Fruit fly (Drosophila melanogaster): ENCODE results near the gene RpS27.
A peak's percentile ranks its signal among the peaks of the same experiment; 100 is the strongest.

The RpS27 gene

dm6 chr3R:25258628-25259240 is 11.4 kb upstream of the RpS27 start, which contains the start of gene CG11857 (continued):
- TF ChIP-seq achi (GFP tag; optimal IDR thresholded peaks at IDR 0.05) = peak; percentile 97
- no peak for TF ChIP-seq fd85E (GFP tag; optimal IDR thresholded peaks at IDR 0.05)
- no peak for TF ChIP-seq CG4318 (GFP tag; optimal IDR thresholded peaks at IDR 0.05)
- TF ChIP-seq vri (GFP tag; optimal IDR thresholded peaks at IDR 0.05) = peak; percentile 94
- peak; percentile 90 for TF ChIP-seq CG8119 (GFP tag; IDR thresholded peaks at IDR 0.05)
- peak; percentile 76 for TF ChIP-seq CG6854 (GFP tag; optimal IDR thresholded peaks at IDR 0.05)
- peak; percentile 82 for TF ChIP-seq Hr38 (GFP tag; optimal IDR thresholded peaks at IDR 0.05)
- peak; percentile 91 for TF ChIP-seq fd59A (GFP tag; optimal IDR thresholded peaks at IDR 0.05)
- peak; percentile 98 for TF ChIP-seq CG6163 (GFP tag; IDR thresholded peaks at IDR 0.05)
- peak; percentile 86 for TF ChIP-seq Blimp-1 (GFP tag; optimal IDR thresholded peaks at IDR 0.05)
- peak; percentile 98 for TF ChIP-seq Eip78C (GFP tag)
- peak; percentile 89 for TF ChIP-seq Lpt (GFP tag; optimal IDR thresholded peaks at IDR 0.05)
- peak; percentile 89 for TF ChIP-seq Eip93F (GFP tag; optimal IDR thresholded peaks at IDR 0.05)
- peak; percentile 98 for TF ChIP-seq CG10631 (GFP tag; optimal IDR thresholded peaks at IDR 0.05)
- TF ChIP-seq CG7368 (GFP tag; optimal IDR thresholded peaks at IDR 0.05) = peak; percentile 93
- peak; percentile 97 for TF ChIP-seq CG11294 (GFP tag; IDR thresholded peaks at IDR 0.05)
- TF ChIP-seq CG3032 (tag; optimal IDR thresholded peaks at IDR 0.05) = peak; percentile 98
- TF ChIP-seq CG10669 (GFP tag; optimal IDR thresholded peaks at IDR 0.05) = peak; percentile 94

DNA sequence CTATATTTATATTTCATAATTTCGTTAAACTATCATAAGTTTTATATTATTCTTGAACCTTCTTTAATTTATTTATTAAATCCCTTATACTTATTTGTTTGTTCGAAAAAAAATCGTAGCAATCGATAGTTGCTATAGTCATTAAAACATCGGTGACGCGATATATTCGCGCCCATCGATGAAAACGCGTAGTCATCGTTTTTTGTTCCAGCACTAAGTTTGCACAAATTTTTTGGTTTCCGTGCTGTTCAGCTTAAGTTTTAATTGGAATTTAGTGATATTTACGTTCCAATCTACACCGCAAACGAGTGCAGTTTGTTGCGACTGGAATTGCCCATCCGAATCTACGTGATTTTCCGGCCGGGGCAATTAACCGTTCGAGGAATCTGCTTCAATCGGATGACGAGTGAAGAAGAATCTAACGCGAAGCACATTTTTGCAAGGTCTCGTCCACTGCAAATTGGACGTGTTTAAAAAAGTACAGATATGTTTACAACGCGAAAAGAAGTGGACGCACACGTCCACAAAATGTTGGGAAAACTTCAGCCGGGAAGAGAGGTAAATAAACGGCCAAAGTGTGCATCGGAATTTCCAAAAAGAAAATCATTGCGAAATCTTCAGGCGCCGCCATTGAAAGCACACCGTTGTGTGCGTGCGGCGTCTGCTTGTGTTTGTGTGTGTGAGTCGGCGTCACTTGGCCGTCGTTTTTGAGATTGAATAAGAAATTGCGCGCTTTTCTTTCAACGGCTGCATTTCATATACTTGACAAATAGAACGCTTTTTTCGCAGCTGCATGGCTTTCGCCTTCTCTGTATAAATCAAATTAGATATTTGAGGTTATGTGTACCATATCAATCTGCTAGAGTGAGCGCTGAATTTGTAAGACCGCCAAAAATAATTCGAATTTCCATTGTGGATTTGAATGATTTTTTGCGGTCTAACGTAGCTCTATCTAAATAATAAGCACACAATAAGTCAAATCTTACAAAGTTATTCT is 2.1 kb upstream of the RpS27 start, which contains the start of gene Nup358:
Gene Nup358 (plus strand): TSS at position 204 of the 997 bp plus-strand sequence.
- TF ChIP-seq CG31627 (GFP tag; optimal IDR thresholded peaks at IDR 0.05) (peak; percentile 4), Sox102F (GFP tag; optimal IDR thresholded peaks at IDR 0.05) (no peak), Lpt (GFP tag; optimal IDR thresholded peaks at IDR 0.05) (no peak), CG9139 (GFP tag; optimal IDR thresholded peaks at IDR 0.05) (no peak), CG11762 (GFP tag; optimal IDR thresholded peaks at IDR 0.05; ENCODE audit: insufficient read depth) (no peak), esn (GFP tag; optimal IDR thresholded peaks at IDR 0.05) (peak; percentile 37), Smox (GFP tag; optimal IDR thresholded peaks at IDR 0.05) (no peak), OdsH (GFP tag; optimal IDR thresholded peaks at IDR 0.05) (no peak), CG7368 (GFP tag; optimal IDR thresholded peaks at IDR 0.05) (no peak), CG8119 (GFP tag; IDR thresholded peaks at IDR 0.05) (no peak)

DNA sequence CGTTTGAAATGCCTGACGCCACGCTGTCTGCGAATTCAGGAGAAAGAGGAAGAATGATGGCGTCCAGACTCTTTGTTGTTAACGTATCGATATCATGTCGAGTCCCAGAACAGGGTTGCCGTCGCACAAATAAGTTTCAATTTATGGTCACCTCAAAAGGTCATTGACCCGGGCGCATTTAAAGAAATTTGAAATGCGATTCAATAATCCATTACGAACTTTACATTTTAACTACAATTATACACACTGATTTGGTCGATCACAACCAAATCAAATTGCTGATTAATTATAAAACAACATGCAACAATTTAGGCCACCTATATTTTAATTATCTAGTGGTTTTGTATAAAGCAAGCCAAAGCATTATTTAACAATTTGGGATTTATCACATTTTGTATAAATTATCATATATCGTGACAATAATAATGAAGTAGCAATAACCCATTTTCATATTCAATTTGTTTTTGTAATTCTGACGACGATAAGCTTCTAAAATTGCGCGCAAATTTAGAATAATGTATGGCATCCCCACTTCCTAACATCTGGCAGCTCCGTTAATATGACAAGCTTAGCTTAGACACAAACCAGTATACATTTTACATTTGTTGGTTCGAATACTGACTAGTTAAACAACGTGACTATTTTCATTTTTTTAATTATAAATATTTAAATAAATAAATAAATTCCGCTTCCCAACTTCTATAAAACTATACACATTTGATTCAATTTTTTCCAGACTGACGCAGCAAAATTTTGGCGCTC is 2.1 kb downstream of the RpS27 start, which contains the start of gene bam:
Gene bam (minus strand): TSS at position 58 of the 762 bp plus-strand sequence.
- no peak for TF ChIP-seq CG32006 (GFP tag; optimal IDR thresholded peaks at IDR 0.05)
- peak; percentile 75 for TF ChIP-seq svp (GFP tag)
- no peak for TF ChIP-seq esn (GFP tag; optimal IDR thresholded peaks at IDR 0.05)
- TF ChIP-seq CG4318 (GFP tag; optimal IDR thresholded peaks at IDR 0.05) = no peak
- no peak for TF ChIP-seq CG10669 (GFP tag; optimal IDR thresholded peaks at IDR 0.05)
- no peak for TF ChIP-seq pdm3 (GFP tag; optimal IDR thresholded peaks at IDR 0.05)
- no peak for TF ChIP-seq topi (GFP tag; optimal IDR thresholded peaks at IDR 0.05)
- TF ChIP-seq CG8632 (GFP tag; optimal IDR thresholded peaks at IDR 0.05) = no peak
- no peak for TF ChIP-seq Hr38 (GFP tag; optimal IDR thresholded peaks at IDR 0.05)
- peak; percentile 11 for TF ChIP-seq fkh (GFP tag; optimal IDR thresholded peaks at IDR 0.05)
- TF ChIP-seq CG8119 (GFP tag; IDR thresholded peaks at IDR 0.05) = no peak
- TF ChIP-seq CG3919 (GFP tag; optimal IDR thresholded peaks at IDR 0.05) = no peak
- no peak for TF ChIP-seq Lpt (GFP tag; optimal IDR thresholded peaks at IDR 0.05)
- TF ChIP-seq CG7368 (GFP tag; optimal IDR thresholded peaks at IDR 0.05) = no peak

Data from whole organism, prepupa.